Fruit fly (Drosophila melanogaster) whole organism, pupa: Measurements from ENCODE around the gene CG10031.

Experiments used
- CG34367 ChIP-seq: fragments of 200-800 bp; sonication (Bioruptor generic); optimal IDR thresholded peaks from 2 replicates; lab custom pipeline; 2018; ENCODE audit warnings: missing biosample characterization, mild to moderate bottlenecking, missing genetic modification characterization
- Ets98B ChIP-seq: fragments of 200-800 bp; sonication (Bioruptor generic); IDR thresholded peaks from 2 replicates; pipeline ENCODE4 v1.3.6; 2022; ENCODE audit warnings: missing biosample characterization, missing genetic modification characterization
- Pif1A ChIP-seq: fragments of 200-800 bp; sonication (Bioruptor generic); optimal IDR thresholded peaks from 3 replicates; lab custom pipeline; 2016; ENCODE audit warnings: missing biosample characterization, missing genetic modification characterization

- no peak for TF ChIP-seq CG34367
- TF ChIP-seq Pif1A (GFP tag; lab: Kevin White, UChicago): no peak
- TF ChIP-seq Ets98B (GFP tag; lab: Robert Waterston, UW): no peak
Observed at dm6 chr2L:3706963-3707362, 8.1 kb upstream of the CG10031 start, which contains the start of gene CG31777.
